Fruit fly (Drosophila melanogaster): ENCODE measurements around the gene sens-2.
A peak's percentile ranks its signal among the peaks of the same experiment; 100 is the strongest.

The sens-2 gene

dm6 chr2L:6789358-6789757 lies 32.4 kb upstream of the sens-2 start (continued):
- no peak for TF ChIP-seq CG18599 (GFP tag; optimal IDR thresholded peaks at IDR 0.05)
- peak; percentile 47 for TF ChIP-seq CG13296 (GFP tag; optimal IDR thresholded peaks at IDR 0.05)
- TF ChIP-seq salm (tag; optimal IDR thresholded peaks at IDR 0.05), result peak; percentile 58
- TF ChIP-seq CG31388 (GFP tag; optimal IDR thresholded peaks at IDR 0.05), result no peak
- TF ChIP-seq lab (GFP tag; optimal IDR thresholded peaks at IDR 0.05), result peak; percentile 84
- TF ChIP-seq CG17328 (GFP tag; IDR thresholded peaks at IDR 0.05), result no peak
- TF ChIP-seq CG6175 (GFP tag; IDR thresholded peaks at IDR 0.05), result no peak
- TF ChIP-seq her (GFP tag; optimal IDR thresholded peaks at IDR 0.05), result no peak
- peak; percentile 18 for TF ChIP-seq PHDP (tag; optimal IDR thresholded peaks at IDR 0.05)
- peak; percentile 57; the same call in 1 of the 2 replicates for TF ChIP-seq GATAe (GFP tag; conservative IDR thresholded peaks at IDR 0.05)
- TF ChIP-seq Ada2b (GFP tag; IDR thresholded peaks at IDR 0.05), result no peak
- peak; percentile 11 for TF ChIP-seq D19A (tag; optimal IDR thresholded peaks at IDR 0.05)
- TF ChIP-seq Scr (GFP tag; IDR thresholded peaks at IDR 0.05; ENCODE audit: partially characterized antibody), result no peak
- TF ChIP-seq sug (tag; optimal IDR thresholded peaks at IDR 0.05), result peak; percentile 70
- TF ChIP-seq mirr (GFP tag; optimal IDR thresholded peaks at IDR 0.05), result peak; percentile 88
- no peak for TF ChIP-seq tin (GFP tag; optimal IDR thresholded peaks at IDR 0.05)
- peak; percentile 73 for TF ChIP-seq sens (GFP tag)
- peak; percentile 96 for TF ChIP-seq CG34376 (GFP tag; optimal IDR thresholded peaks at IDR 0.05)
- TF ChIP-seq Pdp1 (GFP tag; optimal IDR thresholded peaks at IDR 0.05), result peak in 1 of 2 experiments; percentile 85
- TF ChIP-seq exex (tag; optimal IDR thresholded peaks at IDR 0.05), result peak; percentile 91
- no peak for TF ChIP-seq CG1647 (GFP tag; optimal IDR thresholded peaks at IDR 0.05)
- TF ChIP-seq cwo (GFP tag; optimal IDR thresholded peaks at IDR 0.05), result peak; percentile 31
- no peak for TF ChIP-seq CG17385 (GFP tag; optimal IDR thresholded peaks at IDR 0.05)
- no peak for TF ChIP-seq lov (optimal IDR thresholded peaks at IDR 0.05)
- 0 out of 3 replicates have a peak, but pooled peaks have one; percentile 15 for TF ChIP-seq lov (GFP tag; IDR thresholded peaks at IDR 0.05)
- TF ChIP-seq emc (GFP tag; optimal IDR thresholded peaks at IDR 0.05), result no peak
- TF ChIP-seq gcm (GFP tag; optimal IDR thresholded peaks at IDR 0.05), result no peak
- TF ChIP-seq nau (GFP tag; optimal IDR thresholded peaks at IDR 0.05), result peak; percentile 32
- TF ChIP-seq z (GFP tag; IDR thresholded peaks at IDR 0.05), result no peak
- no peak for TF ChIP-seq az2 (GFP tag; optimal IDR thresholded peaks at IDR 0.05)
- TF ChIP-seq Fer1 (GFP tag; optimal IDR thresholded peaks at IDR 0.05), result peak; percentile 28
- peak; percentile 12 for TF ChIP-seq gem (tag; optimal IDR thresholded peaks at IDR 0.05)
- no peak for TF ChIP-seq fru (optimal IDR thresholded peaks at IDR 0.05)
- TF ChIP-seq CG2116 (GFP tag; optimal IDR thresholded peaks at IDR 0.05), result no peak
- peak; percentile 33 for TF ChIP-seq CG6813 (GFP tag; optimal IDR thresholded peaks at IDR 0.05)
- peak; percentile 41 for TF ChIP-seq nom (GFP tag; optimal IDR thresholded peaks at IDR 0.05)
- no peak for TF ChIP-seq ap (GFP tag; IDR thresholded peaks at IDR 0.05)
- TF ChIP-seq CG10543 (GFP tag; optimal IDR thresholded peaks at IDR 0.05), result peak; percentile 36
- TF ChIP-seq corto (GFP tag; optimal IDR thresholded peaks at IDR 0.05), result peak; percentile 21
- TF ChIP-seq twi (tag; optimal IDR thresholded peaks at IDR 0.05), result no peak
- no peak for TF ChIP-seq Dip3 (GFP tag; optimal IDR thresholded peaks at IDR 0.05)
- TF ChIP-seq unc-4 (GFP tag; IDR thresholded peaks at IDR 0.05; ENCODE audit: partially characterized antibody), result no peak
- no peak for TF ChIP-seq CG2875 (GFP tag; optimal IDR thresholded peaks at IDR 0.05)
- TF ChIP-seq CG2202 (tag; optimal IDR thresholded peaks at IDR 0.05), result no peak
- no peak for TF ChIP-seq CG6272 (GFP tag; IDR thresholded peaks at IDR 0.05)
- TF ChIP-seq CG13424 (tag; optimal IDR thresholded peaks at IDR 0.05), result no peak
- peak; percentile 99 for TF ChIP-seq grn (GFP tag; optimal IDR thresholded peaks at IDR 0.05)
- no peak for TF ChIP-seq amos (GFP tag; IDR thresholded peaks at IDR 0.05; ENCODE audit: partially characterized antibody)
- TF ChIP-seq so (GFP tag; IDR thresholded peaks at IDR 0.05), result no peak
- TF ChIP-seq CG42726 (GFP tag; IDR thresholded peaks at IDR 0.05; ENCODE audit: partially characterized antibody), result no peak
- no peak for TF ChIP-seq Hr39 (optimal IDR thresholded peaks at IDR 0.05)

All from whole organism, embryonic.